Worm (Caenorhabditis elegans) whole organism, late embryonic: ENCODE measurements around the gene gcy-15.

Experiments used
- K02D7.2 ChIP-seq: sonication (generic microtip); optimal IDR thresholded peaks from 2 replicates; lab custom pipeline; 2017; ENCODE audit warnings: mild to moderate bottlenecking, missing genetic modification characterization, missing compliant biosample characterization
- Y22D7AL.16 ChIP-seq: sonication (generic microtip); optimal IDR thresholded peaks from 2 replicates; lab custom pipeline; 2016; ENCODE audit warnings: missing genetic modification characterization, missing compliant biosample characterization
- ama-1 ChIP-seq: fragments of 150-350 bp; optimal IDR thresholded peaks from 2 replicates; lab custom pipeline; 2014
- ceh-18 ChIP-seq: sonication (generic microtip); optimal IDR thresholded peaks from 2 replicates; lab custom pipeline; 2016; ENCODE audit warnings: missing genetic modification characterization, missing compliant biosample characterization
- ceh-19 ChIP-seq: fragments of 200-800 bp; sonication (Bioruptor generic); optimal IDR thresholded peaks from 2 replicates; lab custom pipeline; 2018; ENCODE audit warnings: mild to moderate bottlenecking, missing genetic modification characterization, missing compliant biosample characterization
- ceh-2 ChIP-seq: sonication (generic microtip); optimal IDR thresholded peaks from 2 replicates; lab custom pipeline; 2016; ENCODE audit warnings: missing genotype, missing genetic modification characterization, missing compliant biosample characterization
- ceh-24 ChIP-seq: sonication (generic microtip); optimal IDR thresholded peaks from 2 replicates; lab custom pipeline; 2016; ENCODE audit warnings: mild to moderate bottlenecking, missing genetic modification characterization, missing compliant biosample characterization
- ceh-30 ChIP-seq: fragments of 150-350 bp; optimal IDR thresholded peaks from 2 replicates; lab custom pipeline; 2014; ENCODE audit warnings: missing biosample characterization, missing genetic modification characterization
- ceh-31 ChIP-seq: sonication (generic microtip); optimal IDR thresholded peaks from 2 replicates; lab custom pipeline; 2016; ENCODE audit warnings: missing genetic modification characterization, missing compliant biosample characterization
- ceh-34 ChIP-seq: sonication (generic microtip); optimal IDR thresholded peaks from 2 replicates; lab custom pipeline; 2016; ENCODE audit warnings: mild to moderate bottlenecking, missing genetic modification characterization, missing compliant biosample characterization
- ceh-6 ChIP-seq: fragments of 200-800 bp; sonication (Bioruptor generic); optimal IDR thresholded peaks from 2 replicates; lab custom pipeline; 2018; ENCODE audit warnings: mild to moderate bottlenecking, missing genetic modification characterization, missing compliant biosample characterization
- ceh-9 ChIP-seq: sonication (generic microtip); optimal IDR thresholded peaks from 2 replicates; lab custom pipeline; 2016; ENCODE audit warnings: mild to moderate bottlenecking, missing genetic modification characterization, inconsistent platforms, missing compliant biosample characterization
- dmd-4 ChIP-seq: sonication (generic microtip); optimal IDR thresholded peaks from 2 replicates; lab custom pipeline; 2016; ENCODE audit warnings: borderline replicate concordance, missing genetic modification characterization, missing compliant biosample characterization
- elt-4 ChIP-seq: sonication (generic microtip); optimal IDR thresholded peaks from 2 replicates; lab custom pipeline; 2016; ENCODE audit warnings: missing genetic modification characterization, missing compliant biosample characterization
- hlh-13 ChIP-seq: fragments of 200-800 bp; sonication (Bioruptor generic); optimal IDR thresholded peaks from 2 replicates; lab custom pipeline; 2018; ENCODE audit warnings: mild to moderate bottlenecking, missing genetic modification characterization, missing compliant biosample characterization
- hlh-15 ChIP-seq: sonication (generic microtip); optimal IDR thresholded peaks from 2 replicates; lab custom pipeline; 2016; ENCODE audit warnings: missing genetic modification characterization, missing compliant biosample characterization
- hlh-30 ChIP-seq: sonication (generic microtip); optimal IDR thresholded peaks from 2 replicates; lab custom pipeline; 2017; ENCODE audit warnings: antibody characterized with exemption, missing genetic modification characterization, missing compliant biosample characterization; ENCODE audit not compliant: insufficient read depth
- lim-6 ChIP-seq: sonication (generic microtip); optimal IDR thresholded peaks from 2 replicates; lab custom pipeline; 2016; ENCODE audit warnings: missing genetic modification characterization, missing compliant biosample characterization
- nfya-1 ChIP-seq: sonication (generic microtip); optimal IDR thresholded peaks from 2 replicates; lab custom pipeline; 2017; ENCODE audit warnings: missing genetic modification characterization, mild to moderate bottlenecking, missing compliant biosample characterization, antibody characterized with exemption, moderate library complexity
- odd-2 ChIP-seq: sonication (generic microtip); optimal IDR thresholded peaks from 2 replicates; lab custom pipeline; 2017; ENCODE audit warnings: antibody characterized with exemption, mild to moderate bottlenecking, missing genetic modification characterization, missing compliant biosample characterization
- pag-3 ChIP-seq: sonication (generic microtip); optimal IDR thresholded peaks from 2 replicates; lab custom pipeline; 2016; ENCODE audit warnings: missing compliant biosample characterization, missing genetic modification characterization, borderline replicate concordance
- pat-9 ChIP-seq: fragments of 200-800 bp; sonication (Bioruptor generic); optimal IDR thresholded peaks from 2 replicates; lab custom pipeline; 2018; ENCODE audit warnings: mild to moderate bottlenecking, missing genetic modification characterization, moderate library complexity, missing compliant biosample characterization
- pax-1 ChIP-seq: fragments of 150-350 bp; optimal IDR thresholded peaks from 2 replicates; lab custom pipeline; 2014; ENCODE audit warnings: missing biosample characterization, missing genetic modification characterization
- pha-2 ChIP-seq: sonication (generic microtip); optimal IDR thresholded peaks from 2 replicates; lab custom pipeline; 2017; ENCODE audit warnings: mild to moderate bottlenecking, missing genetic modification characterization, missing compliant biosample characterization
- pros-1 ChIP-seq: fragments of 150-350 bp; optimal IDR thresholded peaks from 2 replicates; lab custom pipeline; 2014; ENCODE audit warnings: missing biosample characterization, missing genetic modification reagents, missing genetic modification characterization
- rnt-1 ChIP-seq: sonication (generic microtip); optimal IDR thresholded peaks from 2 replicates; lab custom pipeline; 2016; ENCODE audit warnings: missing genetic modification characterization, missing compliant biosample characterization
- sdc-2 ChIP-seq: sonication (generic microtip); optimal IDR thresholded peaks from 2 replicates; lab custom pipeline; 2016; ENCODE audit warnings: missing genotype, missing genetic modification characterization, missing compliant biosample characterization
- unc-3 ChIP-seq, 2 experiments: fragments of 200-800 bp in 1 of 2; sonication (Bioruptor generic) in 1 of 2; sonication (generic microtip) in 1 of 2; conservative IDR thresholded peaks in 1 of 2; optimal IDR thresholded peaks in 1 of 2; 2 replicates each; pipeline versions ENCODE4 v1.3.6 to Lab custom; 2016 to 2022; ENCODE audit warnings: missing compliant biosample characterization in 2 of 2, missing genetic modification characterization in 2 of 2, missing genetic modification reagents in 1 of 2
- unc-42 ChIP-seq: sonication (generic microtip); optimal IDR thresholded peaks from 2 replicates; lab custom pipeline; 2016; ENCODE audit warnings: missing genotype, missing genetic modification characterization, missing compliant biosample characterization
- unc-86 ChIP-seq: sonication (generic microtip); optimal IDR thresholded peaks from 2 replicates; lab custom pipeline; 2016; ENCODE audit warnings: missing genetic modification characterization, missing compliant biosample characterization

The gcy-15 gene

DNA sequence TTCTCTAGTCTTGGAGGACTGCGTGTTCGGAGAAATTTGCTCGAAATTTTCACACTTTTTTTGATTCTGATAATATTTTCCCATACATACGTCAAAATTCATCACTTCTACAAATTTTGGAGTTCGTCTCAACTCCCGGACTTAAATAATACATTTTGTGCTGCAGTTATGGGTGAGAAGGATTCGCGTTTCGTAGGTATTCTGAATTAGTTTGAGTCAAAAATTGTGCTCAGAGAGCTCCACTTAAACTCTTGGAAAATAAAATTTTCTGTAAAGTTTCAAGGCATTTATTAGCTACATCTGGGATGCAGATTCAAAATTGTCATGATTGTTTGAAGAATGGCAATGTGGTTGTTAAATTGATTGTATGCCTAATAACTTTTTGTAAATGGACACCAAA, 17.0 kb upstream of the gcy-15 start, which contains the start of gene ZC239.4:
ZC239.4 (plus strand) TSS at position 301 of the 400 bp plus-strand sequence.
- TF ChIP-seq ceh-30 (tag; lab: Kevin White, UChicago) (no peak), rnt-1 (tag; lab: Kevin White, UChicago) (no peak), hlh-15 (no peak), sdc-2 (tag; lab: Kevin White, UChicago) (no peak), ama-1 (lab: Kevin White, UChicago) (no peak), dmd-4 (tag; lab: Kevin White, UChicago) (no peak), pha-2 (tag; lab: Kevin White, UChicago) (no peak), Y22D7AL.16 (tag; lab: Kevin White, UChicago) (no peak), pros-1 (tag; lab: Kevin White, UChicago) (no peak)

DNA sequence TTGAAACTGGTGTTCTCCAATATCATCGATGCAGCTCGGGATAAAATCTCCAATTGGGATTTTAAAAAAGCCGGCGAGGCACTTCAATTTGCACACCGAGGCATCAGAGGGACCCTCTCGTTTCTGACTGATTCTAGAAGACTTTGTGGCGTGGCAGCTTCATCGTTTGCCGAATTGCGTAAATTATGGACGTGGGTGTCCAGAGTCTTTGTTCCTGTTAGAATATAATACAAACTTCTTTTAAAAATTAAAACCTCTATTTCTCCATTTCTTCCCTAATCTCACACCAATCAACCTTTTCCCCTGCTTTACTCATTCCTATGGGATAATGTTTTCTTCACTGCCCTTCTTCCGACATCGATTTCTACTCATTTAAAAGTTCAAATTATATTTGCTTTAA, 13.5 kb upstream of the gcy-15 start, which contains the start of gene ZC239.5:
ZC239.5 (plus strand) TSS at position 301 of the 400 bp plus-strand sequence.
- no peak for TF ChIP-seq hlh-30 (tag; lab: Kevin White, UChicago)
- TF ChIP-seq nfya-1 (tag; lab: Kevin White, UChicago) = no peak
- TF ChIP-seq ceh-19 (GFP tag; lab: Kevin White, UChicago) = no peak
- TF ChIP-seq elt-4 = no peak
- TF ChIP-seq ama-1 (lab: Kevin White, UChicago) = no peak
- TF ChIP-seq ceh-18 = no peak
- no peak for TF ChIP-seq hlh-15
- TF ChIP-seq unc-86 (tag; lab: Kevin White, UChicago) = no peak
- TF ChIP-seq ceh-31 (tag; lab: Kevin White, UChicago) = no peak
- no peak for TF ChIP-seq ceh-6
- no peak for TF ChIP-seq pha-2 (tag; lab: Kevin White, UChicago)

DNA sequence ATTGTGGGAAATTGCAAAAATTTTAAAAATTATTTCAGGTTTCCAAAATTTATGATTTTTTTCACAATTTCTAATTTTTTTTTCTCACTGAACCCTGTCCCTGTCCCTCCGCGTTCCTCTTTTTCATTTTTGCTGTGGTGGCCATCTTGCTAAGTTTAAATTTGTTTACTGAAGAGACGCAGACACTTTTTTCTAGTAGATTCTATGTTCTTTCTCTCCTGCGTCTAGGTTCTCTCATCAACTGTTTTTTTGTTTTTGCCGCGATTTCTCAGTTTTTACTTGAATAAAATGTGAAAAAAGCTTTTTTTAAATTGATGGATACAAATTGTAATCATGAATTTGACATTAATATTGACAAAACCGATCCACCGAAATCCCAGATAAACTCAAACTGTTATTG, 12.4 kb upstream of the gcy-15 start, which contains the start of gene ZC239.6:
ZC239.6 (plus strand) TSS at position 381 of the 400 bp plus-strand sequence.
- TF ChIP-seq sdc-2 (tag; lab: Kevin White, UChicago) (no peak), ceh-31 (tag; lab: Kevin White, UChicago) (no peak)

ce11 chrII:3208679-3209078, 11.8 kb upstream of the gcy-15 start, which contains the start of gene sdz-35:
Gene sdz-35 (minus strand): TSS chrII:3208779.
- TF ChIP-seq pag-3 (tag; lab: Kevin White, UChicago) (no peak), ceh-34 (tag; lab: Kevin White, UChicago) (no peak), pax-1 (tag; lab: Kevin White, UChicago) (no peak), ceh-9 (tag; lab: Kevin White, UChicago) (no peak)

DNA sequence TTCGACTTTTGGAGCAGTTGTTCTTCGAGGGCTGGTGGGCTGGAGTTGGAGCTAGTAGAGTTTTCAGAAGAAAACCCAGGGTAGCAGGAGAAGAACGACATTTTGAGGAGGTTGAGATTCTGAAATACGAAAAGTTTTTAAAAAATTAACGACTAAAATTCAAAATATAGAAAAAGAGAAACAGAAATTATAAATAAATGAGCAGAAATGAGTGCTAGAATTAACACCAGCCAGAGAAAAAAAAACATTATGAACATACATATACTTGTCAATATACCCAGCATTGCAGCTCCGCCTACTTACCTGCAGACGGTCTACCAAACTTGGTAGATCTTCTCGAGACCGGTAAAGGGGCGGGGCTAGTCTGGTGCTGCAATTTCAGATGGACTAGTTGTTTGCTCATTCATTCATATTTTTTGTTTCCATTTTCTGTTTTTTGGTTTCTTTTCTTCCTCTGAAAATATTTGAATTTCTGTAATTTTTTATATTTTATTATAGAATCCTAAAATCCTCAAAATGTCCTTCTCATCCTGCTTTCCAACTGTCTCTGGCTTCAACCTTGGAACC, 9.6 kb upstream of the gcy-15 start, which contains the start of the genes ZC239.20 and ZC239.21:
ZC239.20 (minus strand) TSS at position 101 of the 567 bp plus-strand sequence.
ZC239.21 (plus strand) TSS at position 517 of the 567 bp plus-strand sequence.
- TF ChIP-seq pat-9 (tag; lab: Kevin White, UChicago) (no peak), hlh-30 (tag; lab: Kevin White, UChicago) (no peak), ceh-24 (tag; lab: Kevin White, UChicago) (no peak), lim-6 (no peak), K02D7.2 (tag; lab: Kevin White, UChicago) (no peak), nfya-1 (tag; lab: Kevin White, UChicago) (no peak), ceh-30 (tag; lab: Kevin White, UChicago) (no peak), unc-3 (GFP tag; conservative IDR thresholded peaks at IDR 0.05; lab: Robert Waterston, UW) (no peak), unc-3 (tag; optimal IDR thresholded peaks at IDR 0.05; lab: Kevin White, UChicago) (no peak), elt-4 (no peak), hlh-13 (GFP tag; lab: Kevin White, UChicago) (no peak), pax-1 (tag; lab: Kevin White, UChicago) (no peak), ceh-2 (tag; lab: Kevin White, UChicago) (no peak), hlh-15 (no peak), odd-2 (tag; lab: Kevin White, UChicago) (no peak), unc-42 (tag; lab: Kevin White, UChicago) (no peak)
